Fruit fly (Drosophila melanogaster) whole organism, embryonic: ENCODE results near the gene Pino.

Experiments used
- CG10274 ChIP-seq: fragments of 200-800 bp; sonication (Bioruptor generic); optimal IDR thresholded peaks from 3 replicates; lab custom pipeline; 2017; ENCODE audit warnings: missing biosample characterization, mild to moderate bottlenecking, missing genetic modification characterization
- CG12104 ChIP-seq: fragments of 200-800 bp; sonication (Bioruptor generic); optimal IDR thresholded peaks from 3 replicates; lab custom pipeline; 2016; ENCODE audit warnings: missing biosample characterization, missing genetic modification characterization
- CG13123 ChIP-seq: fragments of 200-800 bp; sonication (Bioruptor generic); optimal IDR thresholded peaks from 2 replicates; lab custom pipeline; 2016; ENCODE audit warnings: missing biosample characterization, missing genetic modification characterization
- CG1529 ChIP-seq: fragments of 200-800 bp; sonication (Bioruptor generic); optimal IDR thresholded peaks from 3 replicates; lab custom pipeline; 2018; ENCODE audit warnings: missing biosample characterization, missing genetic modification characterization
- CG15514 ChIP-seq: fragments of 200-800 bp; sonication (Bioruptor generic); optimal IDR thresholded peaks from 3 replicates; lab custom pipeline; 2017; ENCODE audit warnings: missing biosample characterization, missing genetic modification characterization, mild to moderate bottlenecking, moderate library complexity, missing genetic modification reagents
- CG15601 ChIP-seq: fragments of 200-800 bp; sonication (Bioruptor generic); optimal IDR thresholded peaks from 3 replicates; lab custom pipeline; 2019; ENCODE audit warnings: missing biosample characterization, mild to moderate bottlenecking, missing genetic modification characterization, moderate library complexity
- CG17359 ChIP-seq: fragments of 200-800 bp; sonication (Bioruptor generic); optimal IDR thresholded peaks from 3 replicates; lab custom pipeline; 2018; ENCODE audit warnings: missing biosample characterization, mild to moderate bottlenecking, missing genetic modification characterization, moderate library complexity
- CG17361 ChIP-seq: fragments of 200-800 bp; sonication (Bioruptor generic); IDR thresholded peaks from 3 replicates; pipeline ENCODE4 v1.3.6; 2022; ENCODE audit warnings: missing biosample characterization, missing genetic modification characterization
- CG18011 ChIP-seq: fragments of 200-800 bp; sonication (Bioruptor generic); optimal IDR thresholded peaks from 2 replicates; lab custom pipeline; 2017; ENCODE audit warnings: missing biosample characterization, missing genetic modification characterization, mild to moderate bottlenecking, moderate library complexity, missing genotype
- CG18619 ChIP-seq: fragments of 200-800 bp; sonication (Bioruptor generic); optimal IDR thresholded peaks from 3 replicates; lab custom pipeline; 2017; ENCODE audit warnings: missing biosample characterization, mild to moderate bottlenecking, missing genetic modification characterization
- CG2875 ChIP-seq: fragments of 200-800 bp; sonication (Bioruptor generic); optimal IDR thresholded peaks from 2 replicates; lab custom pipeline; 2017; ENCODE audit warnings: missing biosample characterization, mild to moderate bottlenecking, missing genetic modification characterization, missing genetic modification reagents
- CG2889 ChIP-seq: fragments of 200-800 bp; sonication (Bioruptor generic); IDR thresholded peaks from 3 replicates; pipeline ENCODE4 v1.3.6; 2022; ENCODE audit warnings: missing biosample characterization, missing genetic modification characterization
- CG3065 ChIP-seq: fragments of 200-800 bp; sonication (Bioruptor generic); optimal IDR thresholded peaks from 2 replicates; lab custom pipeline; 2016; ENCODE audit warnings: missing biosample characterization, missing genetic modification characterization
- CG31365 ChIP-seq: fragments of 200-800 bp; sonication (Bioruptor generic); optimal IDR thresholded peaks from 2 replicates; lab custom pipeline; 2018; ENCODE audit warnings: missing biosample characterization, mild to moderate bottlenecking, missing genetic modification characterization
- CG32767 ChIP-seq: fragments of 200-800 bp; sonication (Bioruptor generic); IDR thresholded peaks from 2 replicates; pipeline ENCODE4 v1.3.6; 2022; ENCODE audit warnings: missing biosample characterization, missing genetic modification characterization
- CG3281 ChIP-seq: fragments of 200-800 bp; sonication (Bioruptor generic); optimal IDR thresholded peaks from 3 replicates; lab custom pipeline; 2017; ENCODE audit warnings: missing biosample characterization, mild to moderate bottlenecking, missing genetic modification characterization
- CG43689 ChIP-seq: fragments of 200-800 bp; sonication (Bioruptor generic); IDR thresholded peaks from 2 replicates; pipeline ENCODE4 v1.3.6; 2022; ENCODE audit warnings: missing biosample characterization, missing genetic modification characterization
- CG4707 ChIP-seq: fragments of 200-800 bp; sonication (Bioruptor generic); optimal IDR thresholded peaks from 2 replicates; lab custom pipeline; 2018; ENCODE audit warnings: missing biosample characterization, mild to moderate bottlenecking, missing genetic modification characterization, moderate library complexity
- CG9876 ChIP-seq: fragments of 200-800 bp; sonication (Bioruptor generic); optimal IDR thresholded peaks from 2 replicates; lab custom pipeline; 2016; ENCODE audit warnings: missing biosample characterization, missing genetic modification characterization
- CG9932 ChIP-seq: fragments of 200-800 bp; sonication (Bioruptor generic); IDR thresholded peaks from 2 replicates; pipeline ENCODE4 v1.3.6; 2022; ENCODE audit warnings: missing biosample characterization, missing genetic modification characterization
- CoRest ChIP-seq: fragments of 200-800 bp; sonication (Bioruptor generic); optimal IDR thresholded peaks from 3 replicates; lab custom pipeline; 2018; ENCODE audit warnings: missing biosample characterization, mild to moderate bottlenecking, missing genetic modification characterization, moderate library complexity
- Dfd ChIP-seq, 2 experiments: fragments of >200 bp; optimal IDR thresholded peaks; 2 replicates each; lab custom pipeline; 2017; ENCODE audit warnings: missing biosample characterization in 2 of 2, missing genetic modification characterization in 2 of 2
- Dref ChIP-seq: fragments of 200-800 bp; sonication (Bioruptor generic); IDR thresholded peaks from 2 replicates; pipeline ENCODE4 v1.3.6; 2022; ENCODE audit warnings: missing biosample characterization, missing genetic modification characterization
- Gug ChIP-seq: fragments of 200-800 bp; sonication (Bioruptor generic); IDR thresholded peaks from 4 replicates; pipeline ENCODE4 v1.3.6; 2022; ENCODE audit warnings: missing biosample characterization, missing genetic modification characterization
- HLH3B ChIP-seq: fragments of 200-800 bp; sonication (Bioruptor generic); IDR thresholded peaks from 2 replicates; pipeline ENCODE4 v1.3.6; 2022; ENCODE audit warnings: missing biosample characterization, missing genetic modification characterization
- Hsf ChIP-seq: fragments of 200-800 bp; sonication (Bioruptor generic); optimal IDR thresholded peaks from 3 replicates; lab custom pipeline; 2016; ENCODE audit warnings: missing biosample characterization, missing genetic modification characterization
- Myb ChIP-seq: fragments of 200-800 bp; sonication (Bioruptor generic); optimal IDR thresholded peaks from 2 replicates; lab custom pipeline; 2016; ENCODE audit warnings: missing biosample characterization, missing genetic modification characterization
- Opbp ChIP-seq: fragments of 200-800 bp; sonication (Bioruptor generic); IDR thresholded peaks from 3 replicates; pipeline ENCODE4 v1.3.6; 2022; ENCODE audit warnings: missing biosample characterization, missing genetic modification characterization; ENCODE audit not compliant: partially characterized antibody
- Sin3A ChIP-seq: fragments of >200 bp; optimal IDR thresholded peaks from 2 replicates; lab custom pipeline; 2018
- bbx ChIP-seq: fragments of 200-800 bp; sonication (Bioruptor generic); IDR thresholded peaks from 2 replicates; pipeline ENCODE4 v1.3.6; 2022; ENCODE audit warnings: missing biosample characterization, missing genetic modification characterization; ENCODE audit not compliant: partially characterized antibody
- bigmax ChIP-seq: fragments of 200-800 bp; sonication (Bioruptor generic); optimal IDR thresholded peaks from 2 replicates; lab custom pipeline; 2018; ENCODE audit warnings: missing biosample characterization, mild to moderate bottlenecking, missing genetic modification characterization
- chif ChIP-seq, 2 experiments: fragments of 200-800 bp; sonication (Bioruptor generic); optimal IDR thresholded peaks; 3 replicates each; lab custom pipeline; 2016; ENCODE audit warnings: missing biosample characterization in 2 of 2, missing genetic modification characterization in 2 of 2
- chm ChIP-seq: fragments of 200-800 bp; sonication (Bioruptor generic); IDR thresholded peaks from 2 replicates; pipeline ENCODE4 v1.3.6; 2022; ENCODE audit warnings: missing biosample characterization, missing genetic modification characterization
- ci ChIP-seq: fragments of 200-800 bp; sonication (Bioruptor generic); IDR thresholded peaks from 3 replicates; pipeline ENCODE4 v1.3.6; 2022; ENCODE audit warnings: missing biosample characterization, missing genetic modification characterization
- eve ChIP-seq, 2 experiments: fragments of >200 bp; optimal IDR thresholded peaks; 2 replicates each; lab custom pipeline; 2017; ENCODE audit warnings: missing biosample characterization in 2 of 2, missing genetic modification characterization in 2 of 2
- fd96Cb ChIP-seq: fragments of 200-800 bp; sonication (Bioruptor generic); optimal IDR thresholded peaks from 2 replicates; lab custom pipeline; 2018; ENCODE audit warnings: missing biosample characterization, mild to moderate bottlenecking, missing genetic modification characterization, moderate library complexity
- gce ChIP-seq: fragments of 200-800 bp; sonication (Bioruptor generic); IDR thresholded peaks from 3 replicates; pipeline ENCODE4 v1.3.6; 2022; ENCODE audit warnings: missing biosample characterization, missing genetic modification characterization
- grau ChIP-seq: fragments of 200-800 bp; optimal IDR thresholded peaks from 3 replicates; lab custom pipeline; 2019; ENCODE audit warnings: missing biosample characterization, mild to moderate bottlenecking, missing genetic modification characterization, moderate library complexity
- gro ChIP-seq: fragments of 200-800 bp; sonication (Bioruptor generic); optimal IDR thresholded peaks from 2 replicates; lab custom pipeline; 2016; ENCODE audit warnings: missing biosample characterization, missing genetic modification characterization
- ham ChIP-seq: fragments of 200-800 bp; sonication (Bioruptor generic); IDR thresholded peaks from 2 replicates; pipeline ENCODE4 v1.3.6; 2022; ENCODE audit warnings: missing biosample characterization, missing genetic modification characterization
- ind ChIP-seq: fragments of 200-800 bp; sonication (Bioruptor generic); optimal IDR thresholded peaks from 3 replicates; lab custom pipeline; 2016; ENCODE audit warnings: missing biosample characterization, missing genetic modification characterization
- kay ChIP-seq: fragments of 200-800 bp; sonication (Bioruptor generic); optimal IDR thresholded peaks from 2 replicates; lab custom pipeline; 2016; ENCODE audit warnings: missing biosample characterization, missing genetic modification characterization
- pnt ChIP-seq: fragments of 200-800 bp; sonication (Bioruptor generic); optimal IDR thresholded peaks from 3 replicates; lab custom pipeline; 2016; ENCODE audit warnings: missing biosample characterization, missing genetic modification characterization
- pum ChIP-seq: fragments of 200-800 bp; sonication (Bioruptor generic); optimal IDR thresholded peaks from 2 replicates; lab custom pipeline; 2016; ENCODE audit warnings: missing biosample characterization, missing genetic modification characterization
- sc ChIP-seq, 3 experiments: fragments of >200 bp in 2 of 3; fragments of 200-800 bp in 1 of 3; sonication (Bioruptor generic) in 1 of 3; optimal IDR thresholded peaks; 2 replicates in 2 of 3; 3 replicates in 1 of 3; lab custom pipeline; 2017; ENCODE audit warnings: mild to moderate bottlenecking in 1 of 3, missing biosample characterization in 1 of 3, missing genetic modification characterization in 1 of 3, missing genetic modification reagents in 1 of 3
- trh ChIP-seq: fragments of 200-800 bp; sonication (Bioruptor generic); optimal IDR thresholded peaks from 2 replicates; lab custom pipeline; 2016; ENCODE audit warnings: missing biosample characterization, missing genetic modification characterization
- usp ChIP-seq: fragments of >200 bp; optimal IDR thresholded peaks from 2 replicates; lab custom pipeline; 2017; ENCODE audit warnings: missing biosample characterization, missing genetic modification characterization
- vnd ChIP-seq: fragments of 200-800 bp; sonication (Bioruptor generic); IDR thresholded peaks from 3 replicates; pipeline ENCODE4 v1.3.6; 2022; ENCODE audit warnings: missing biosample characterization, missing genetic modification characterization; ENCODE audit not compliant: partially characterized antibody
- vvl ChIP-seq: fragments of 200-800 bp; sonication (Bioruptor generic); IDR thresholded peaks from 2 replicates; pipeline ENCODE4 v1.3.6; 2022; ENCODE audit warnings: missing biosample characterization, missing genetic modification characterization
- wor ChIP-seq: fragments of 200-800 bp; sonication (Bioruptor generic); IDR thresholded peaks from 2 replicates; pipeline ENCODE4 v1.3.6; 2022; ENCODE audit warnings: missing biosample characterization, missing genetic modification characterization

Pino gene

dm6 chr2L:1072184-1072583, 56.6 kb downstream of the Pino start (continued):
- TF ChIP-seq Gug (GFP tag; lab: Robert Waterston, UW) (peak; percentile 44; the same call in 1 of the 4 replicates), usp (no peak), CG17359 (tag; lab: Kevin White, UChicago) (peak; percentile 96), gro (GFP tag; lab: Kevin White, UChicago) (peak; percentile 88), CG13123 (GFP tag; lab: Kevin White, UChicago) (peak; percentile 96), gce (GFP tag; lab: Robert Waterston, UW) (peak; percentile 94)

- no peak for TF ChIP-seq bbx (GFP tag; lab: Robert Waterston, UW)
- TF ChIP-seq Dref: no peak
- no peak for TF ChIP-seq vnd
- 0 out of 2 replicates have a peak, but pooled peaks have one; percentile 9 for TF ChIP-seq CG43689 (GFP tag; lab: Robert Waterston, UW)
- TF ChIP-seq ci: peak; percentile 36; the same call in 1 of the 3 replicates
- no peak for TF ChIP-seq Myb (GFP tag; lab: Kevin White, UChicago)
- TF ChIP-seq pum (GFP tag; lab: Kevin White, UChicago): peak; percentile 9
- TF ChIP-seq bigmax (GFP tag; lab: Kevin White, UChicago): no peak
- no peak for TF ChIP-seq sc (optimal IDR thresholded peaks at IDR 0.05; lab: Kevin White, UChicago)
- no peak for TF ChIP-seq sc (GFP tag; optimal IDR thresholded peaks at IDR 0.05; lab: Kevin White, UChicago)
- no peak for TF ChIP-seq CG9876
- TF ChIP-seq wor (GFP tag; lab: Robert Waterston, UW): no peak
- no peak for TF ChIP-seq CG3281 (GFP tag; lab: Kevin White, UChicago)
- TF ChIP-seq ind (GFP tag; lab: Kevin White, UChicago): peak; percentile 10
- TF ChIP-seq Hsf (GFP tag; lab: Kevin White, UChicago): no peak
- no peak for TF ChIP-seq CG4707 (GFP tag; lab: Kevin White, UChicago)
- no peak for TF ChIP-seq CG18619 (GFP tag; lab: Kevin White, UChicago)
- no peak for TF ChIP-seq kay (GFP tag; lab: Kevin White, UChicago)
- TF ChIP-seq vvl (GFP tag; lab: Robert Waterston, UW): peak; percentile 62
- TF ChIP-seq CG1529 (GFP tag; lab: Kevin White, UChicago): no peak
- TF ChIP-seq CG15514: no peak
- peak; percentile 61 for TF ChIP-seq CG9932 (GFP tag; lab: Robert Waterston, UW)
- TF ChIP-seq CG2875 (GFP tag; lab: Kevin White, UChicago): no peak
- TF ChIP-seq ham (GFP tag; lab: Robert Waterston, UW): 0 out of 2 replicates have a peak, but pooled peaks have one; percentile 12
- TF ChIP-seq CoRest: peak; percentile 5
- peak; percentile 17 for TF ChIP-seq pnt (GFP tag; lab: Kevin White, UChicago)
- TF ChIP-seq CG3065 (GFP tag; lab: Kevin White, UChicago): no peak
- no peak for TF ChIP-seq trh (GFP tag; lab: Kevin White, UChicago)
- TF ChIP-seq CG17361: no peak
- peak; percentile 49; the same call in 1 of the 2 replicates for TF ChIP-seq chm
- no peak for TF ChIP-seq chif (GFP tag; optimal IDR thresholded peaks at IDR 0.05; lab: Kevin White, UChicago)
- no peak for TF ChIP-seq CG31365 (tag; lab: Kevin White, UChicago)
- no peak for TF ChIP-seq CG12104
- no peak for TF ChIP-seq CG2889
- TF ChIP-seq Opbp (GFP tag; lab: Robert Waterston, UW): no peak
- TF ChIP-seq CG10274 (GFP tag; lab: Kevin White, UChicago): no peak
- TF ChIP-seq fd96Cb: no peak
- TF ChIP-seq eve (GFP tag; optimal IDR thresholded peaks at IDR 0.05; lab: Kevin White, UChicago): no peak
- TF ChIP-seq Sin3A (lab: Kevin White, UChicago): no peak
- TF ChIP-seq Dfd (GFP tag; optimal IDR thresholded peaks at IDR 0.05; lab: Kevin White, UChicago): no peak
- TF ChIP-seq CG18011: no peak
- TF ChIP-seq CG32767 (GFP tag; lab: Robert Waterston, UW): no peak
- TF ChIP-seq CG15601 (tag; lab: Kevin White, UChicago): peak; percentile 10
- peak; percentile 9 for TF ChIP-seq grau (tag; lab: Kevin White, UChicago)
- TF ChIP-seq HLH3B (GFP tag; lab: Robert Waterston, UW): 0 out of 2 replicates have a peak, but pooled peaks have one; percentile 25
Observed at dm6 chr2L:1070941-1071340, 57.8 kb downstream of the Pino start.
